Worm (Caenorhabditis elegans) whole organism, midembryonic: Measurements from ENCODE around the gene F56C9.8.

Experiments
- T22C8.4 ChIP-seq: fragments of 200-800 bp; sonication (Bioruptor generic); IDR thresholded peaks from 2 replicates; pipeline ENCODE4 v1.3.6; 2022; ENCODE audit warnings: missing genetic modification characterization, missing compliant biosample characterization
- cog-1 ChIP-seq: sonication (generic microtip); optimal IDR thresholded peaks from 2 replicates; lab custom pipeline; 2016; ENCODE audit warnings: missing genetic modification characterization, missing compliant biosample characterization
- flt-1 ChIP-seq: fragments of 200-800 bp; sonication (Bioruptor generic); IDR thresholded peaks from 2 replicates; pipeline ENCODE4 v1.3.6; 2022; ENCODE audit warnings: missing genetic modification characterization, missing compliant biosample characterization
- klf-2 ChIP-seq: fragments of 200-800 bp; sonication (Bioruptor generic); conservative IDR thresholded peaks from 2 replicates; pipeline ENCODE4 v1.3.6; 2022; ENCODE audit warnings: missing genetic modification reagents, missing genetic modification characterization, missing compliant biosample characterization
- med-1 ChIP-seq: sonication (generic microtip); optimal IDR thresholded peaks from 2 replicates; lab custom pipeline; 2017; ENCODE audit warnings: missing genetic modification characterization, mild to moderate bottlenecking, missing compliant biosample characterization, antibody characterized with exemption, missing genetic modification reagents; ENCODE audit not compliant: insufficient read depth
- ref-1 ChIP-seq: fragments of 200-800 bp; sonication (Bioruptor generic); conservative IDR thresholded peaks from 2 replicates; pipeline ENCODE4 v1.3.6; 2022; ENCODE audit warnings: missing genetic modification reagents, missing genetic modification characterization, missing compliant biosample characterization
- tab-1 ChIP-seq: fragments of 200-800 bp; sonication (Bioruptor generic); IDR thresholded peaks from 2 replicates; pipeline ENCODE4 v1.3.6; 2022; ENCODE audit warnings: missing genetic modification characterization, missing compliant biosample characterization
- ztf-23 ChIP-seq: fragments of 200-800 bp; sonication (Bioruptor generic); IDR thresholded peaks from 2 replicates; pipeline ENCODE4 v1.3.6; 2022; ENCODE audit warnings: missing genetic modification reagents, missing genetic modification characterization, missing compliant biosample characterization
- ztf-29 ChIP-seq: fragments of 200-800 bp; sonication (Bioruptor generic); IDR thresholded peaks from 2 replicates; pipeline ENCODE4 v1.3.6; 2022; ENCODE audit warnings: missing genetic modification reagents, missing genetic modification characterization, missing compliant biosample characterization

Gene F56C9.8

DNA sequence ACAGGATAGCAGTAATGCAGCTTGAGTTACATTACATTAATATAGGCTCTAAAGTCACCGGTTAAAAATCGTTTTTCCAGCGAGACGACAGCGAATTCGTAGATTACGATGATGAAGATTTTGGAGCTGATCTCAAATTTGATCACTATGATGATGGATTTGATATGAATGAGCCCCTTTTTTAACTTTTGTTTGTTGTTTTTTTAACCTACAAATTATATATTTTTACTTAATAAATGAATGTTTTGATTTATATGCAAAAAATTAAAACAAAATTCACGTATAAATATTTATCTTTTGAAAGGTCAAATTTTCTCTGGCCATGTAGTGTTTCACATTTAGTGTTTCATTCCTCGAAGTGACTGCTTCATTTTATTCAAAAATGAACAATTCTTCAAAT is 24.1 kb upstream of the F56C9.8 start, which contains the start of gene F08F8.6:
Gene F08F8.6 (plus strand): TSS at position 301 of the 400 bp plus-strand sequence.
- no peak for TF ChIP-seq T22C8.4 (GFP tag; lab: Robert Waterston, UW)
- no peak for TF ChIP-seq flt-1
- no peak for TF ChIP-seq med-1
- TF ChIP-seq ztf-23 (GFP tag; lab: Robert Waterston, UW) = no peak
- TF ChIP-seq tab-1 (GFP tag; lab: Robert Waterston, UW) = no peak
- no peak for TF ChIP-seq cog-1 (tag; lab: Kevin White, UChicago)
- TF ChIP-seq ztf-29 = no peak
- TF ChIP-seq ref-1 (GFP tag; lab: Robert Waterston, UW) = no peak
- no peak for TF ChIP-seq klf-2 (GFP tag; lab: Robert Waterston, UW)

DNA sequence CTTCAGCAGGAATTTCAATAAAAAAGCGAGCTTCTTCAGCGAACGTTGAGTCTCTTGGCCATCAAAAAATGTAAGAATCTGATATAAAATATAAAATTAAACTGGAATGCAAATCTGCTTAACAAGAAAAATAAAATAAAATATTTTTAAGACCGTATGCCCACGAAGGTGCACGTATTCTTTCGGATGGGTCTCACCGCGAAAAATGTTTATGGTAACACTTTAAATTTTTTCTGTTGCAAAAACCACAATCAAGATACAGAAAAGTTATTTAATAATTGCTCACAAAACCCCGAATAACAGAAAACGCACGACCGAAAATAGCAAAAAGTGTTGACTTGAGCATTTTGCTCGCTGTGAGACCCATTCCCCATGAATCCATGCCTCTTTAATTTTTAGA is 19.8 kb upstream of the F56C9.8 start:
- TF ChIP-seq tab-1 (GFP tag; lab: Robert Waterston, UW) = no peak
- no peak for TF ChIP-seq flt-1
- TF ChIP-seq ztf-23 (GFP tag; lab: Robert Waterston, UW) = no peak
- no peak for TF ChIP-seq cog-1 (tag; lab: Kevin White, UChicago)
- TF ChIP-seq ztf-29 = no peak
- TF ChIP-seq klf-2 (GFP tag; lab: Robert Waterston, UW) = no peak
- TF ChIP-seq T22C8.4 (GFP tag; lab: Robert Waterston, UW) = no peak
- TF ChIP-seq med-1 = no peak
- no peak for TF ChIP-seq ref-1 (GFP tag; lab: Robert Waterston, UW)

DNA sequence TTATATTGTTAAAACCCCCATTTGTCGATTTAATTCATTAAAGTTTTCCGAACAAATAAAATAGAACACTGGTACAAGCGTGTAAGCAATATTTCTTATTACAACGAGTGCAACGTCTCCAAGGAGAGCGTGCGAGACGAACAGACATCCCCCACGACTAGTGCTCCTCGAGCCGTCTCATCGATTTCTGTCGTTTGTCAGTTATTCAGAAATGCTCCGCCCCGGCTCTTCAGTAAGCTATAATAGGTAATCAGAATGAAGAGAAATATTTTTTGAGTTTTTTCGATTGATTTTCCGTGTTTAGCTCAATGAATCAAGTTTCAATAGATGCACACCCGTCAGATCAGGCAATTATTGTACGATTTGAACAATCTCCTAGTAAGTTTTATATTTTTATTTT is 19.4 kb upstream of the F56C9.8 start, which contains the start of gene kap-1:
Gene kap-1 (plus strand): TSS at position 143 of the 400 bp plus-strand sequence.
- no peak for TF ChIP-seq tab-1 (GFP tag; lab: Robert Waterston, UW)
- TF ChIP-seq ztf-29 = no peak
- TF ChIP-seq T22C8.4 (GFP tag; lab: Robert Waterston, UW) = no peak
- no peak for TF ChIP-seq klf-2 (GFP tag; lab: Robert Waterston, UW)
- TF ChIP-seq cog-1 (tag; lab: Kevin White, UChicago) = no peak
- TF ChIP-seq flt-1 = no peak
- no peak for TF ChIP-seq med-1
- TF ChIP-seq ztf-23 (GFP tag; lab: Robert Waterston, UW) = no peak
- TF ChIP-seq ref-1 (GFP tag; lab: Robert Waterston, UW) = no peak

DNA sequence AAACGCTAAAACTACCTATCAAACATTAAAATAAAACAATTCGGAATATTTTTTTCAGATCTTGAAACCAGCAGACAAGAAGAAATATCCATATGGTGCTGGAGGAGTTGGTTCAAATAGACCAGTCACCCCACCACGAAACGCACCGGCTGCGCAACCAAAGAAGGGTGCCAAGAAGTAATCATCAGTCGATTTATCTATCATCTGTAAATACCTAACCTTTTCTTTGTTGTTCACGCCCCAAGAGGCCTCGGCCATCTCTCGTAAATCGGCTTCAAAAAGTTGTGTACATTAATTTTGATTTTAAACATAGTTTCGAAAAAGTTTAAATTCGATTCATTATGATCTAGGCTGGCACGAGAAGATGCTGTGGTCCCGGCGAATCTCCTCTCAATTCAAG is 18.7 kb upstream of the F56C9.8 start:
- TF ChIP-seq flt-1 = no peak
- no peak for TF ChIP-seq cog-1 (tag; lab: Kevin White, UChicago)
- TF ChIP-seq klf-2 (GFP tag; lab: Robert Waterston, UW) = no peak
- no peak for TF ChIP-seq tab-1 (GFP tag; lab: Robert Waterston, UW)
- TF ChIP-seq med-1 = no peak

DNA sequence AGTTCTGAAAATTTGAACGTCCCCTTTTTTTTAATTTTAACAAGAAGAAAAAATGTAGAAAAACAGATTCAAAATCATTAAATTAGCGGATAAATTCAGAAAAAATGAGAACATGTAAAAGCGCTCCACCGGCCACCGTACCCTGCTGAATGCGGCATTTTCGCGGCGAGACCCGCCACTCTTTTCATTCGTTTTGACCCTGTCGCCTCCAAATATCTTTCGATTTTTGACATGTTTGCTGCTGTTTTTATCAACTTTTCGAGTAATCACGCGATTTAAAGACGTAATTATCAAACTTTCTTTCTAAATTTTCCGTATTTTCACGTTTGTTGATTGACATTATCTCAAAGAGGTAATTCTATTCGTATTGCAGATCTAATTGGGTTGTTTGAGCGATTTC is 16.9 kb upstream of the F56C9.8 start, which contains the start of gene gsp-2:
Gene gsp-2 (plus strand): TSS at position 374 of the 400 bp plus-strand sequence.
- no peak for TF ChIP-seq tab-1 (GFP tag; lab: Robert Waterston, UW)
- TF ChIP-seq klf-2 (GFP tag; lab: Robert Waterston, UW) = no peak
- TF ChIP-seq flt-1 = peak; percentile 63

DNA sequence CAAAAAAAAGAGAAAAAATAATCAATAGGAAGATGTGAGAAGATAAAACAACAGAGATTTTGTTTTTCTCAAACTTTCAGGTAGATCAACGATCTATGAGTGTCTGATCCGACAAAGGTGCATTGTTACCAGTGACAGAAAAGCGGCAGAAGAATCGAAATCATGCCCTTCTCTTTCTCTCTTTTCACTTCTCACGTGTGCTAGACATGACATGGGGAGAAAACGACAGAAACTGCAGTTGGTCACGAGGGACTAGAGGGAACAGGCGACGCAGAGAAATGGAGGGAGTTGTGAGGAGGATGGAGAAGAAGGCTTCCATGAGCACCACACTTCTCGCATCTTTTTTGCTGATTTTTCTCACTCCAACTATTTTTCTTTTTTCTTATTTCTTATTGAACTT is 15.9 kb upstream of the F56C9.8 start, which contains the start of gene F56C9.10:
Gene F56C9.10 (minus strand): TSS at position 97 of the 400 bp plus-strand sequence.
- peak; percentile 65; the same call in 1 of the 2 replicates for TF ChIP-seq ztf-23 (GFP tag; lab: Robert Waterston, UW)
- TF ChIP-seq T22C8.4 (GFP tag; lab: Robert Waterston, UW) = no peak

DNA sequence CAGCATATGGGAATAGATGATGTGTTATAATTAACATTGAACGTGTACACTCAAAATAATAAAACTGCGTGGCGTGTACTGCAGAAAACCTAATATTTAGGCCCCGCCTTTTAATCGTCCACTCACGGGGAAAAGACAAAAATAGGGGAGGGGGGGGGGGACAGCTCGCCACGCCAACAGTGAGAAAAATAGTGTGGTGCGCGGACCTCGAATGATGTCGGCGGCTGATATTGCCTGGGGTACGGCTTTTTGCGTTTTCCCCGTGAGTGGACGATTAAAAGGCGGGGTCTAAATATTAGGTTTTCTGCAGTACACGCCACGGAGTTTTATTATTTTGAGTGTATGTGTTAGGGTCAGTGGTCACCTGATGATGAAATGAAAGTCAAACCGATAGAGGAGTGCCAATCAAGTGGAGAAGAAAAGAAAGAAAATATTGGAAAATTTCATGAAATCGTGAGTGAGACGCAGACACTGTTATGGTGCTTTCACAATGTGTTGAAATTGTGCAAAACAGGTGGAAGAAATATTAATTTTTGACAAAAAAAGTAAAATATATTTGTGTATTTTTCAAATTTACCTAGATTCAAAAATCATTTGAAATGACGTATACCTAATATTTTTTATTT is 14.7 kb upstream of the F56C9.8 start:
- 0 out of 2 replicates have a peak, but pooled peaks have one; percentile 42 for TF ChIP-seq flt-1

DNA sequence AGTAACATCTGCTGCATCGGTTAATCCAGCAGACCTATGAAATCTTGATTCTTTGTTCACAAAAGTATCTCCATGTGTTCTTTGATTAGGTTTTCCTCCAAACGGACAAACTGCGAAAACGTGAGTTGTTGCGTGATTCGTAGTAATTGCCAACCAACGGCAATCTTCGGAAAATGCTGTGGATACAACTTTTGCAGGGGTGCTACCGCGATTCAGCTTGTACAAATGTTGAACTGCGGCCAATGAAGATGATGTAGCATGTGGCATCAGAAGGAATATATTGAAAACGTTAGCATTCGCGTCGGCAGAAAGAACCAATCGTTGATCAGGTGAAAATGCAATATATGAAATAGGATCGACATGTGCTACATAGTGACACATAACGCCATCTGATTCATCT is 12.4 kb upstream of the F56C9.8 start:
- no peak for TF ChIP-seq ztf-23 (GFP tag; lab: Robert Waterston, UW)
- TF ChIP-seq med-1 = no peak
- TF ChIP-seq klf-2 (GFP tag; lab: Robert Waterston, UW) = no peak
- no peak for TF ChIP-seq ref-1 (GFP tag; lab: Robert Waterston, UW)
- TF ChIP-seq tab-1 (GFP tag; lab: Robert Waterston, UW) = no peak
- no peak for TF ChIP-seq flt-1
- TF ChIP-seq T22C8.4 (GFP tag; lab: Robert Waterston, UW) = no peak
- no peak for TF ChIP-seq ztf-29
- TF ChIP-seq cog-1 (tag; lab: Kevin White, UChicago) = no peak

DNA sequence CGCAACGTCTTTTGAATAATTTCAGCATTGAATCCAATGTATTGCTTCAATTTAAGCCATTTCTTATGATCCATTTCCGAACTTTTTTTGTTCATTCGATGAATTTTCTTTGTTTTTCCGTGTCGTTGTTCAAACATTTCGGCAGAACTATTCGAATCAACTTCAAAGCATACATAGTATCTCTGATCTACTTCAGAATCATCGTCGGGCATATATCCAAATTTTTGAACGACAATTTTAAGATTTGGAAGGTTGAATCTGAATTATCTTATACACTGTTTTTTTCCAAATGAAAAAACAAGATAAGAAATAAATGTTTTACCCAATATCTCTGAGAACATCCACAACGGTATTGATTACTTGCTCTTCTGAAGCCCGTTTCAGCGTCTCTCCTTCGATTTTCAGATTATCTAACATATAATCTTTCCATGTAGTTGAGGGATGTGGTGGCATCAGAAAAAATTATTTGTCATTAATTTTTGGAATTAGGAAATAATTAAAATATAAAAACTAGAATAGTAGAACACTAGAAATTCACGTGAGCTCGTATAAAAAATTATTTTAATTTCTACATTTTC is 9.9 kb upstream of the F56C9.8 start, which contains the start of gene lab-2:
Gene lab-2 (minus strand): TSS at position 453 of the 578 bp plus-strand sequence.
- no peak for TF ChIP-seq klf-2 (GFP tag; lab: Robert Waterston, UW)
- TF ChIP-seq tab-1 (GFP tag; lab: Robert Waterston, UW) = no peak
- TF ChIP-seq ztf-23 (GFP tag; lab: Robert Waterston, UW) = no peak
- no peak for TF ChIP-seq ztf-29
- no peak for TF ChIP-seq flt-1
- TF ChIP-seq cog-1 (tag; lab: Kevin White, UChicago) = no peak
- TF ChIP-seq med-1 = no peak

DNA sequence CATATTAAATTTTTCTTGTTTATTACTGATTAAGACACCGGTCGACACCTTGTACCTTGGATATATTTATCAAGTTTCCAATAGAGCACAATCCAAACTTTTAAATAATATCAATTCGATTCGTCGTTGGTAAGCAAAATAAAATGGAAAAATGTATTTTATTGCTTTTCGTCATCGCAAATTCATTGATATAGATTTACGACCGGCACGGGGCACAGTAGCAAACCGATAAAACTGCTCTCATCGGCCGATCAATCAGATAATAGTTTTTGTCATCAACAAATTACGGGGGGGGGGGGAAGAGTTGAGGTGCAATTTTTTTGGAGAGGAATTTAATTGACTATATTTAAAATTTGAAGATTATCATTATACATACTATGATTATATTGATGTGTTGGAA is 4.0 kb upstream of the F56C9.8 start:
- TF ChIP-seq med-1 (no peak), cog-1 (tag; lab: Kevin White, UChicago) (no peak), T22C8.4 (GFP tag; lab: Robert Waterston, UW) (no peak), ref-1 (GFP tag; lab: Robert Waterston, UW) (no peak), tab-1 (GFP tag; lab: Robert Waterston, UW) (no peak), klf-2 (GFP tag; lab: Robert Waterston, UW) (no peak)
